Fruit fly (Drosophila melanogaster) whole organism, embryonic: ENCODE measurements around the gene TwdlE.

ENCODE experiments used
- ATbp ChIP-seq: fragments of 200-800 bp; sonication (Bioruptor generic); optimal IDR thresholded peaks from 2 replicates; lab custom pipeline; 2017; ENCODE audit warnings: missing biosample characterization, mild to moderate bottlenecking, missing genetic modification characterization, missing genetic modification reagents
- Adf1 ChIP-seq: fragments of 200-800 bp; sonication (Bioruptor generic); IDR thresholded peaks from 2 replicates; pipeline ENCODE4 v1.3.6; 2022; ENCODE audit warnings: missing biosample characterization, missing genetic modification characterization
- Asciz ChIP-seq: fragments of 200-800 bp; sonication (Bioruptor generic); optimal IDR thresholded peaks from 2 replicates; lab custom pipeline; 2017; ENCODE audit warnings: missing biosample characterization, mild to moderate bottlenecking, missing genetic modification characterization, missing genetic modification reagents
- BtbVII ChIP-seq: fragments of 200-800 bp; sonication (Bioruptor generic); optimal IDR thresholded peaks from 3 replicates; lab custom pipeline; 2017; ENCODE audit warnings: missing biosample characterization, mild to moderate bottlenecking, missing genetic modification characterization
- CG12299 ChIP-seq: fragments of 200-800 bp; sonication (Bioruptor generic); optimal IDR thresholded peaks from 2 replicates; lab custom pipeline; 2018; ENCODE audit warnings: missing biosample characterization, mild to moderate bottlenecking, missing genetic modification characterization
- CG12942 ChIP-seq: fragments of 200-800 bp; sonication (Bioruptor generic); optimal IDR thresholded peaks from 3 replicates; lab custom pipeline; 2016; ENCODE audit warnings: missing biosample characterization, missing genetic modification characterization
- CG14965 ChIP-seq: fragments of 200-800 bp; sonication (Bioruptor generic); optimal IDR thresholded peaks from 2 replicates; lab custom pipeline; 2016; ENCODE audit warnings: missing biosample characterization, missing genetic modification characterization, borderline replicate concordance
- CG1602 ChIP-seq: fragments of 200-800 bp; sonication (Bioruptor generic); optimal IDR thresholded peaks from 3 replicates; lab custom pipeline; 2016; ENCODE audit warnings: missing biosample characterization, missing genetic modification characterization
- CG16863 ChIP-seq: fragments of 200-800 bp; sonication (Bioruptor generic); optimal IDR thresholded peaks from 3 replicates; lab custom pipeline; 2016; ENCODE audit warnings: missing biosample characterization, missing genetic modification characterization
- CG17568 ChIP-seq: fragments of 200-800 bp; sonication (Bioruptor generic); optimal IDR thresholded peaks from 2 replicates; lab custom pipeline; 2018; ENCODE audit warnings: missing biosample characterization, mild to moderate bottlenecking, missing genetic modification characterization, moderate library complexity
- CG2199 ChIP-seq: fragments of 200-800 bp; sonication (Bioruptor generic); IDR thresholded peaks from 3 replicates; pipeline ENCODE4 v1.3.6; 2022; ENCODE audit warnings: missing biosample characterization, missing genetic modification characterization
- CG2678 ChIP-seq: fragments of 200-800 bp; sonication (Bioruptor generic); optimal IDR thresholded peaks from 3 replicates; lab custom pipeline; 2019; ENCODE audit warnings: missing biosample characterization, mild to moderate bottlenecking, missing genetic modification characterization, moderate library complexity
- CG33213 ChIP-seq: fragments of 200-800 bp; sonication (Bioruptor generic); optimal IDR thresholded peaks from 3 replicates; lab custom pipeline; 2016; ENCODE audit warnings: missing biosample characterization, missing genetic modification characterization
- CG34224 ChIP-seq: fragments of 200-800 bp; sonication (Bioruptor generic); IDR thresholded peaks from 3 replicates; pipeline ENCODE4 v1.3.6; 2022; ENCODE audit warnings: missing biosample characterization, missing genetic modification characterization; ENCODE audit not compliant: partially characterized antibody
- CG3847 ChIP-seq: fragments of 200-800 bp; sonication (Bioruptor generic); IDR thresholded peaks from 2 replicates; pipeline ENCODE4 v1.3.6; 2022; ENCODE audit warnings: missing biosample characterization, missing genetic modification characterization
- CG5245 ChIP-seq: fragments of 200-800 bp; sonication (Bioruptor generic); optimal IDR thresholded peaks from 3 replicates; lab custom pipeline; 2016; ENCODE audit warnings: missing biosample characterization, missing genetic modification characterization
- CG7745 ChIP-seq: fragments of 200-800 bp; sonication (Bioruptor generic); optimal IDR thresholded peaks from 2 replicates; lab custom pipeline; 2018; ENCODE audit warnings: missing biosample characterization, mild to moderate bottlenecking, missing genetic modification characterization, moderate library complexity
- CG8089 ChIP-seq: fragments of 200-800 bp; sonication (Bioruptor generic); optimal IDR thresholded peaks from 3 replicates; lab custom pipeline; 2016; ENCODE audit warnings: missing biosample characterization, missing genetic modification characterization
- CG8281 ChIP-seq: fragments of 200-800 bp; sonication (Bioruptor generic); optimal IDR thresholded peaks from 2 replicates; lab custom pipeline; 2018; ENCODE audit warnings: missing biosample characterization, mild to moderate bottlenecking, missing genetic modification characterization, moderate library complexity
- CG8359 ChIP-seq: fragments of 200-800 bp; sonication (Bioruptor generic); optimal IDR thresholded peaks from 2 replicates; lab custom pipeline; 2017; ENCODE audit warnings: missing biosample characterization, mild to moderate bottlenecking, missing genetic modification characterization, borderline replicate concordance
- CG9437 ChIP-seq: fragments of 200-800 bp; sonication (Bioruptor generic); optimal IDR thresholded peaks from 2 replicates; lab custom pipeline; 2018; ENCODE audit warnings: missing biosample characterization, mild to moderate bottlenecking, missing genetic modification characterization
- CG9727 ChIP-seq: fragments of 200-800 bp; sonication (Bioruptor generic); optimal IDR thresholded peaks from 3 replicates; lab custom pipeline; 2017; ENCODE audit warnings: missing biosample characterization, mild to moderate bottlenecking, missing genetic modification characterization
- Doc3 ChIP-seq: fragments of 200-800 bp; sonication (Bioruptor generic); IDR thresholded peaks from 3 replicates; pipeline ENCODE4 v1.3.6; 2022; ENCODE audit warnings: missing biosample characterization, missing genetic modification characterization; ENCODE audit not compliant: partially characterized antibody
- Hmx ChIP-seq: fragments of 200-800 bp; sonication (Bioruptor generic); optimal IDR thresholded peaks from 2 replicates; lab custom pipeline; 2016; ENCODE audit warnings: missing biosample characterization, missing genetic modification characterization
- Hr3 ChIP-seq: fragments of 200-800 bp; sonication (Bioruptor generic); optimal IDR thresholded peaks from 3 replicates; lab custom pipeline; 2016; ENCODE audit warnings: missing biosample characterization, missing genetic modification characterization
- MESR4 ChIP-seq: fragments of 200-800 bp; sonication (Bioruptor generic); optimal IDR thresholded peaks from 2 replicates; lab custom pipeline; 2018; ENCODE audit warnings: missing biosample characterization, mild to moderate bottlenecking, missing genetic modification characterization, moderate library complexity
- Mad ChIP-seq: fragments of 200-800 bp; sonication (Bioruptor generic); optimal IDR thresholded peaks from 2 replicates; lab custom pipeline; 2016; ENCODE audit warnings: missing biosample characterization, missing genetic modification characterization
- Nf-YB ChIP-seq: fragments of 200-800 bp; sonication (Bioruptor generic); optimal IDR thresholded peaks from 3 replicates; lab custom pipeline; 2019; ENCODE audit warnings: missing biosample characterization, mild to moderate bottlenecking, missing genetic modification characterization, moderate library complexity
- NfI ChIP-seq: fragments of 200-800 bp; sonication (Bioruptor generic); optimal IDR thresholded peaks from 3 replicates; lab custom pipeline; 2018; ENCODE audit warnings: missing biosample characterization, mild to moderate bottlenecking, missing genetic modification characterization, moderate library complexity
- PHDP ChIP-seq: fragments of 200-800 bp; sonication (Bioruptor generic); optimal IDR thresholded peaks from 3 replicates; lab custom pipeline; 2018; ENCODE audit warnings: missing biosample characterization, mild to moderate bottlenecking, missing genetic modification characterization, moderate library complexity
- Poxn ChIP-seq: fragments of 200-800 bp; sonication (Bioruptor generic); IDR thresholded peaks from 2 replicates; pipeline ENCODE4 v1.3.6; 2022; ENCODE audit warnings: missing biosample characterization, missing genetic modification characterization
- Ptx1 ChIP-seq: fragments of 200-800 bp; sonication (Bioruptor generic); IDR thresholded peaks from 2 replicates; pipeline ENCODE4 v1.3.6; 2022; ENCODE audit warnings: missing biosample characterization, missing genetic modification characterization
- Sox102F ChIP-seq: fragments of 200-800 bp; sonication (Bioruptor generic); optimal IDR thresholded peaks from 2 replicates; lab custom pipeline; 2018; ENCODE audit warnings: missing biosample characterization, mild to moderate bottlenecking, missing genetic modification characterization, moderate library complexity
- bcd ChIP-seq: fragments of 200-800 bp; sonication (Bioruptor generic); optimal IDR thresholded peaks from 2 replicates; lab custom pipeline; 2017; ENCODE audit warnings: missing biosample characterization, mild to moderate bottlenecking, missing genetic modification characterization
- br ChIP-seq: fragments of >200 bp; optimal IDR thresholded peaks from 2 replicates; lab custom pipeline; 2017
- caup ChIP-seq: fragments of 200-800 bp; sonication (Bioruptor generic); optimal IDR thresholded peaks from 3 replicates; lab custom pipeline; 2017; ENCODE audit warnings: missing biosample characterization, mild to moderate bottlenecking, missing genetic modification characterization, moderate library complexity; ENCODE audit not compliant: severe bottlenecking
- chn ChIP-seq: fragments of 200-800 bp; sonication (Bioruptor generic); optimal IDR thresholded peaks from 2 replicates; lab custom pipeline; 2016; ENCODE audit warnings: missing biosample characterization, missing genetic modification characterization
- disco-r ChIP-seq: fragments of 200-800 bp; sonication (Bioruptor generic); optimal IDR thresholded peaks from 2 replicates; lab custom pipeline; 2016; ENCODE audit warnings: missing biosample characterization, missing genetic modification characterization
- dmrt11E ChIP-seq: fragments of 200-800 bp; sonication (Bioruptor generic); optimal IDR thresholded peaks from 3 replicates; lab custom pipeline; 2018; ENCODE audit warnings: missing biosample characterization, mild to moderate bottlenecking, missing genetic modification characterization, moderate library complexity
- ems ChIP-seq: fragments of 200-800 bp; sonication (Bioruptor generic); optimal IDR thresholded peaks from 3 replicates; lab custom pipeline; 2016; ENCODE audit warnings: missing biosample characterization, missing genetic modification characterization
- en ChIP-seq: fragments of 200-800 bp; sonication (Bioruptor generic); optimal IDR thresholded peaks from 2 replicates; lab custom pipeline; 2016; ENCODE audit warnings: missing biosample characterization, missing genetic modification characterization
- klu ChIP-seq: fragments of 200-800 bp; sonication (Bioruptor generic); IDR thresholded peaks from 2 replicates; pipeline ENCODE4 v1.3.6; 2022; ENCODE audit warnings: missing biosample characterization, missing genetic modification characterization
- repo ChIP-seq: fragments of 200-800 bp; sonication (Bioruptor generic); optimal IDR thresholded peaks from 2 replicates; lab custom pipeline; 2016; ENCODE audit warnings: missing biosample characterization, missing genetic modification characterization
- sc ChIP-seq, 3 experiments: fragments of >200 bp in 2 of 3; fragments of 200-800 bp in 1 of 3; sonication (Bioruptor generic) in 1 of 3; optimal IDR thresholded peaks; 2 replicates in 2 of 3; 3 replicates in 1 of 3; lab custom pipeline; 2017; ENCODE audit warnings: mild to moderate bottlenecking in 1 of 3, missing biosample characterization in 1 of 3, missing genetic modification characterization in 1 of 3, missing genetic modification reagents in 1 of 3
- schlank ChIP-seq: fragments of 200-800 bp; sonication (Bioruptor generic); optimal IDR thresholded peaks from 2 replicates; lab custom pipeline; 2018; ENCODE audit warnings: missing biosample characterization, mild to moderate bottlenecking, missing genetic modification characterization
- sna ChIP-seq: fragments of 200-800 bp; sonication (Bioruptor generic); IDR thresholded peaks from 2 replicates; pipeline ENCODE4 v1.3.6; 2022; ENCODE audit warnings: missing biosample characterization, missing genetic modification characterization; ENCODE audit not compliant: partially characterized antibody

The TwdlE gene

DNA sequence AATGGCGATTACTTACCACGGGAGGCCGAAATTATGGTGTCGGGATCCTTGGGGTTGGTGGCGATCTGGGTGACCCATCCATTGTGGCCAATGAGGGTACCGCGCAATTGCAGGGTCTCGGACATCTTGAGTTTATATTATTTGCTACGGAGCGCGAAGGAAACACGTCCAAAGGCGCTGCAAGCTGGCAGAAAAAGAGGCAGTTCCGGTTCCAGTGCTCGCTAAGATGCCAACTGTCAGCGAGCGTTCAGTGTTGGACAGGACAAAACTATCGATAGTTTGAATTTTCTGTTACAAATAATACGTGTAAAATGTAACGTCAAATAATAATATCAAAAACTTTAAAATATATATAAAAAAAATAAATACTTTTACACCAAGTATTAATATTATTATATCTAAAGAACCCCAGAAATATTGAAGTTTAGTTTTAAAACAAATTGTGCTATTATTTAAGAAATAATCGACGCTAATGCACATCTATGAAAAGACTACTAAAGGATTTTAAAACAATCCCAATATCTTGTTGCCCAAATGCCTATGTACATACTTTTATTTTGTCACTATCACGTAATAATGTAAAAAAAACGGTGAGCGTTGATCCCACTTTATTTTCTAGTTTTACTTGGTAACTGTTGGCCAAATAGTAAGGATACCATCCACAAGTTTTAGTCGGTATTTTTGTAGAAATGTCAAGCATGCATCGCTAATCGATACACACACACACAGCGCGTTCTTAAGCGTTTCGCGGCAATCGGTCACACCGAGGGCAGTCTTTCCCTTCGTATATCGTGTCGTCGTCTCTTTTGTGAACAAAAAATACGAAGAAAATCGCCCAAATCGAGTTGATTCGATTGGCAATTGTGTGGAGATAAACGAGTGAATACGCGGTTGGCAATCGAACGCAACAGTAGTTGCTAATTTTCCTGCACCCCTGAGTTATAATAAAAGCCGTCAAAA lies 33.3 kb downstream of the TwdlE start, which contains the start of the genes Rack1 and mts (continued):
- TF ChIP-seq CG8359 (peak; percentile 74), disco-r (GFP tag; lab: Kevin White, UChicago) (peak; percentile 66), CG9437 (peak; percentile 92), Hmx (GFP tag; lab: Kevin White, UChicago) (no peak), Mad (GFP tag; lab: Kevin White, UChicago) (peak; percentile 76), Poxn (0 out of 2 replicates have a peak, but pooled peaks have one; percentile 16), CG12299 (tag; lab: Kevin White, UChicago) (peak; percentile 68), CG16863 (GFP tag; lab: Kevin White, UChicago) (peak; percentile 67), repo (peak; percentile 68), CG14965 (GFP tag; lab: Kevin White, UChicago) (no peak), CG2678 (tag; lab: Kevin White, UChicago) (peak; percentile 74), sc (optimal IDR thresholded peaks at IDR 0.05; lab: Kevin White, UChicago) (no peak), sc (GFP tag; optimal IDR thresholded peaks at IDR 0.05; lab: Kevin White, UChicago) (peak; percentile 82), Doc3 (GFP tag; lab: Robert Waterston, UW) (no peak), CG5245 (peak; percentile 76), Sox102F (peak; percentile 56), CG34224 (GFP tag; lab: Robert Waterston, UW) (peak; percentile 30; the same call in 2 of the 3 replicates), klu (peak; percentile 40; the same call in 1 of the 2 replicates), NfI (GFP tag; lab: Kevin White, UChicago) (peak; percentile 93), Ptx1 (GFP tag; lab: Robert Waterston, UW) (peak; percentile 66), CG1602 (GFP tag; lab: Kevin White, UChicago) (peak; percentile 77), Hr3 (GFP tag; lab: Kevin White, UChicago) (peak; percentile 58), MESR4 (GFP tag; lab: Kevin White, UChicago) (peak; percentile 99), CG17568 (peak; percentile 88), ems (GFP tag; lab: Kevin White, UChicago) (peak; percentile 66), dmrt11E (peak; percentile 67), CG33213 (GFP tag; lab: Kevin White, UChicago) (peak; percentile 81), CG9727 (GFP tag; lab: Kevin White, UChicago) (peak; percentile 89), br (lab: Kevin White, UChicago) (no peak), Adf1 (GFP tag; lab: Robert Waterston, UW) (peak; percentile 39; the same call in 1 of the 2 replicates), CG7745 (tag; lab: Kevin White, UChicago) (no peak), schlank (peak; percentile 90), Nf-YB (peak; percentile 67), en (GFP tag; lab: Kevin White, UChicago) (peak; percentile 75), CG2199 (GFP tag; lab: Robert Waterston, UW) (peak; percentile 77; the same call in 2 of the 3 replicates), PHDP (peak; percentile 86), sna (GFP tag; lab: Robert Waterston, UW) (peak; percentile 32; the same call in 1 of the 2 replicates), CG12942 (GFP tag; lab: Kevin White, UChicago) (peak; percentile 72), CG8089 (GFP tag; lab: Kevin White, UChicago) (peak; percentile 69), CG3847 (peak; percentile 84), caup (GFP tag; lab: Kevin White, UChicago) (peak; percentile 96), BtbVII (peak; percentile 91), ATbp (peak; percentile 85), bcd (GFP tag; lab: Kevin White, UChicago) (peak; percentile 90), chn (GFP tag; lab: Kevin White, UChicago) (peak; percentile 71), CG8281 (tag; lab: Kevin White, UChicago) (peak; percentile 49), Asciz (GFP tag; lab: Kevin White, UChicago) (peak; percentile 87)
